Worm (Caenorhabditis elegans) whole organism, mixed stage, embryonic: ENCODE data around the gene F32G8.3.

Experiments
- M03D4.4 ChIP-seq: sonication (generic microtip); optimal IDR thresholded peaks from 2 replicates; lab custom pipeline; 2017; ENCODE audit warnings: mild to moderate bottlenecking, missing genetic modification characterization, missing compliant biosample characterization
- ces-1 ChIP-seq: fragments of 150-350 bp; optimal IDR thresholded peaks from 2 replicates; lab custom pipeline; 2014; ENCODE audit warnings: missing biosample characterization, missing genetic modification reagents, missing genetic modification characterization
- elt-3 ChIP-seq: fragments of 150-350 bp; optimal IDR thresholded peaks from 2 replicates; lab custom pipeline; 2014; ENCODE audit warnings: missing biosample characterization, missing genetic modification characterization
- snpc-4 ChIP-seq: fragments of 150-350 bp; optimal IDR thresholded peaks from 2 replicates; lab custom pipeline; 2014; ENCODE audit warnings: missing biosample characterization, missing genetic modification characterization
- unc-39 ChIP-seq: fragments of 150-350 bp; optimal IDR thresholded peaks from 2 replicates; lab custom pipeline; 2014; ENCODE audit warnings: missing biosample characterization, missing genetic modification characterization
- ztf-11 ChIP-seq: fragments of 150-350 bp; optimal IDR thresholded peaks from 2 replicates; lab custom pipeline; 2014; ENCODE audit warnings: missing biosample characterization, missing genetic modification characterization

- no peak for TF ChIP-seq M03D4.4 (tag; lab: Kevin White, UChicago)
- no peak for TF ChIP-seq snpc-4 (tag; lab: Kevin White, UChicago)
- TF ChIP-seq ztf-11 (tag; lab: Kevin White, UChicago) = no peak
- TF ChIP-seq unc-39 (tag; lab: Kevin White, UChicago) = no peak
- TF ChIP-seq elt-3 (tag; lab: Kevin White, UChicago) = no peak
- TF ChIP-seq ces-1 (GFP tag; lab: Kevin White, UChicago) = no peak
Measured at ce11 chrV:10588694-10589093, 33.6 kb upstream of the F32G8.3 start, which contains the start of gene srg-32.
